Worm (Caenorhabditis elegans) whole organism, young adult: ENCODE results near the gene T04A8.13.

Experiments
- C06A6.2 ChIP-seq: fragments of 200-800 bp; sonication (Bioruptor generic); conservative IDR thresholded peaks from 2 replicates; pipeline ENCODE4 v1.3.6; 2022; ENCODE audit warnings: missing genetic modification characterization, missing compliant biosample characterization
- C17E4.6 ChIP-seq: fragments of 200-800 bp; sonication (Bioruptor generic); IDR thresholded peaks from 2 replicates; pipeline ENCODE4 v1.3.6; 2022; ENCODE audit warnings: missing genetic modification reagents, missing genetic modification characterization, missing compliant biosample characterization
- F22D6.2 ChIP-seq: sonication (generic microtip); optimal IDR thresholded peaks from 2 replicates; lab custom pipeline; 2016; ENCODE audit warnings: mild to moderate bottlenecking, missing genetic modification characterization, missing compliant biosample characterization
- F33H1.4 ChIP-seq: fragments of 200-800 bp; sonication (Bioruptor generic); IDR thresholded peaks from 2 replicates; pipeline ENCODE4 v1.3.6; 2022; ENCODE audit warnings: missing genetic modification reagents, missing genetic modification characterization, missing compliant biosample characterization
- T07F8.4 ChIP-seq: sonication (generic microtip); optimal IDR thresholded peaks from 2 replicates; lab custom pipeline; 2016; ENCODE audit warnings: mild to moderate bottlenecking, missing genetic modification characterization, moderate library complexity, missing compliant biosample characterization
- Y53F4B.3 ChIP-seq: fragments of 200-800 bp; sonication (Bioruptor generic); IDR thresholded peaks from 2 replicates; pipeline ENCODE4 v1.3.6; 2022; ENCODE audit warnings: missing genetic modification reagents, missing genetic modification characterization, missing compliant biosample characterization
- Y56A3A.18 ChIP-seq: fragments of 200-800 bp; sonication (Bioruptor generic); IDR thresholded peaks from 2 replicates; pipeline ENCODE4 v1.3.6; 2022; ENCODE audit warnings: missing genetic modification reagents, missing genetic modification characterization, missing compliant biosample characterization
- Y67H2A.10 ChIP-seq: fragments of 200-800 bp; sonication (Bioruptor generic); conservative IDR thresholded peaks from 2 replicates; pipeline ENCODE4 v1.3.6; 2022; ENCODE audit warnings: missing genetic modification reagents, missing genetic modification characterization, missing compliant biosample characterization
- Y79H2A.3 ChIP-seq: fragments of 200-800 bp; sonication (Bioruptor generic); conservative IDR thresholded peaks from 2 replicates; pipeline ENCODE4 v1.3.6; 2022; ENCODE audit warnings: missing genetic modification reagents, missing genetic modification characterization, missing compliant biosample characterization
- ZK185.1 ChIP-seq: sonication (generic microtip); optimal IDR thresholded peaks from 2 replicates; lab custom pipeline; 2016; ENCODE audit warnings: mild to moderate bottlenecking, missing genetic modification characterization, missing compliant biosample characterization; ENCODE audit not compliant: poor library complexity, severe bottlenecking
- aptf-3 ChIP-seq: fragments of 200-800 bp; sonication (Bioruptor generic); IDR thresholded peaks from 2 replicates; pipeline ENCODE4 v1.3.6; 2022; ENCODE audit warnings: missing genetic modification characterization, missing compliant biosample characterization
- attf-5 ChIP-seq: fragments of 200-800 bp; sonication (Bioruptor generic); optimal IDR thresholded peaks from 2 replicates; lab custom pipeline; 2018; ENCODE audit warnings: mild to moderate bottlenecking, missing genetic modification characterization, missing compliant biosample characterization
- attf-6 ChIP-seq: fragments of 200-800 bp; sonication (Bioruptor generic); IDR thresholded peaks from 2 replicates; pipeline ENCODE4 v1.3.6; 2022; ENCODE audit warnings: missing genetic modification reagents, missing genetic modification characterization, missing compliant biosample characterization
- bed-2 ChIP-seq: fragments of 200-800 bp; sonication (Bioruptor generic); IDR thresholded peaks from 2 replicates; pipeline ENCODE4 v1.3.6; 2022; ENCODE audit warnings: missing genetic modification reagents, missing genetic modification characterization, missing compliant biosample characterization
- ceh-27 ChIP-seq: fragments of 200-800 bp; sonication (Bioruptor generic); optimal IDR thresholded peaks from 2 replicates; lab custom pipeline; 2018; ENCODE audit warnings: mild to moderate bottlenecking, missing genetic modification characterization, moderate library complexity, missing compliant biosample characterization
- ceh-40 ChIP-seq: fragments of 200-800 bp; sonication (Bioruptor generic); IDR thresholded peaks from 2 replicates; pipeline ENCODE4 v1.3.6; 2022; ENCODE audit warnings: missing genetic modification characterization, missing compliant biosample characterization
- ceh-58 ChIP-seq: fragments of 200-800 bp; sonication (Bioruptor generic); IDR thresholded peaks from 2 replicates; pipeline ENCODE4 v1.3.6; 2022; ENCODE audit warnings: missing genetic modification characterization, missing compliant biosample characterization
- ceh-79 ChIP-seq: sonication (generic microtip); optimal IDR thresholded peaks from 2 replicates; lab custom pipeline; 2017; ENCODE audit warnings: mild to moderate bottlenecking, missing genetic modification characterization, missing compliant biosample characterization
- chd-7 ChIP-seq: sonication (generic microtip); optimal IDR thresholded peaks from 2 replicates; lab custom pipeline; 2016; ENCODE audit warnings: mild to moderate bottlenecking, missing genetic modification characterization, moderate library complexity, missing compliant biosample characterization
- die-1 ChIP-seq: sonication (generic microtip); optimal IDR thresholded peaks from 2 replicates; lab custom pipeline; 2016; ENCODE audit warnings: missing genotype, mild to moderate bottlenecking, missing genetic modification characterization, missing compliant biosample characterization
- ekl-4 ChIP-seq: fragments of 200-800 bp; sonication (Bioruptor generic); IDR thresholded peaks from 2 replicates; pipeline ENCODE4 v1.3.6; 2022; ENCODE audit warnings: missing genetic modification reagents, missing genetic modification characterization, missing compliant biosample characterization
- hmg-1.2 ChIP-seq: fragments of 200-800 bp; sonication (Bioruptor generic); IDR thresholded peaks from 2 replicates; pipeline ENCODE4 v1.3.6; 2022; ENCODE audit warnings: missing genetic modification reagents, missing genetic modification characterization, missing compliant biosample characterization
- hmg-20 ChIP-seq: fragments of 200-800 bp; sonication (Bioruptor generic); IDR thresholded peaks from 2 replicates; pipeline ENCODE4 v1.3.6; 2022; ENCODE audit warnings: missing genetic modification reagents, missing genetic modification characterization, missing compliant biosample characterization
- hrde-1 ChIP-seq: sonication (generic microtip); optimal IDR thresholded peaks from 2 replicates; lab custom pipeline; 2016; ENCODE audit warnings: missing genetic modification characterization, mild to moderate bottlenecking, missing compliant biosample characterization, moderate library complexity, missing genotype, missing genetic modification reagents, borderline replicate concordance
- lin-35 ChIP-seq, 3 experiments: fragments of 150-350 bp in 2 of 3; sonication (generic microtip) in 1 of 3; optimal IDR thresholded peaks; 2 replicates each; lab custom pipeline; 2014 to 2018; ENCODE audit warnings: missing biosample characterization in 3 of 3, missing genetic modification characterization in 3 of 3, missing genetic modification reagents in 3 of 3
- lin-54 ChIP-seq: fragments of 200-800 bp; sonication (Bioruptor generic); optimal IDR thresholded peaks from 2 replicates; lab custom pipeline; 2018; ENCODE audit warnings: mild to moderate bottlenecking, missing genetic modification characterization, missing compliant biosample characterization
- lir-1 ChIP-seq: fragments of 200-800 bp; sonication (Bioruptor generic); conservative IDR thresholded peaks from 2 replicates; pipeline ENCODE4 v1.3.6; 2022; ENCODE audit warnings: missing genetic modification reagents, missing genetic modification characterization, missing compliant biosample characterization
- nhr-80 ChIP-seq: sonication (generic microtip); optimal IDR thresholded peaks from 2 replicates; lab custom pipeline; 2016; ENCODE audit warnings: missing genetic modification characterization, missing compliant biosample characterization
- rcor-1 ChIP-seq: fragments of 200-800 bp; sonication (Bioruptor generic); IDR thresholded peaks from 2 replicates; pipeline ENCODE4 v1.3.6; 2022; ENCODE audit warnings: missing genetic modification reagents, missing genetic modification characterization, missing compliant biosample characterization
- rpc-1 ChIP-seq, 2 experiments: fragments of 150-350 bp in 1 of 2; sonication (generic microtip) in 1 of 2; optimal IDR thresholded peaks; 2 replicates each; lab custom pipeline; 2014 to 2018; ENCODE audit warnings: missing biosample characterization in 1 of 2, missing genetic modification characterization in 1 of 2, missing genetic modification reagents in 1 of 2, missing genotype in 1 of 2
- sdz-38 ChIP-seq: sonication (generic microtip); optimal IDR thresholded peaks from 2 replicates; lab custom pipeline; 2016; ENCODE audit warnings: missing genotype, missing genetic modification characterization, missing compliant biosample characterization
- ztf-26 ChIP-seq: sonication (generic microtip); optimal IDR thresholded peaks from 2 replicates; lab custom pipeline; 2017; ENCODE audit warnings: missing genetic modification characterization, missing compliant biosample characterization
- ztf-3 ChIP-seq: fragments of 200-800 bp; sonication (Bioruptor generic); optimal IDR thresholded peaks from 2 replicates; lab custom pipeline; 2018; ENCODE audit warnings: mild to moderate bottlenecking, missing genetic modification characterization, missing compliant biosample characterization

Gene T04A8.13

ce11 chrIII:4665272-4665671 lies 41.5 kb upstream of the T04A8.13 start, which contains the start of gene T23F11.4:
TSS of gene T23F11.4 (minus strand) at chrIII:4665372.
- TF ChIP-seq Y53F4B.3 (GFP tag; lab: Robert Waterston, UW), result no peak
- no peak for TF ChIP-seq ztf-3 (GFP tag; lab: Kevin White, UChicago)
- no peak for TF ChIP-seq lin-35 (GFP tag; optimal IDR thresholded peaks at IDR 0.05; lab: Kevin White, UChicago)
- no peak for TF ChIP-seq ceh-79 (tag; lab: Kevin White, UChicago)
- no peak for TF ChIP-seq F22D6.2 (tag; lab: Kevin White, UChicago)
- no peak for TF ChIP-seq rpc-1 (optimal IDR thresholded peaks at IDR 0.05; lab: Kevin White, UChicago)
- TF ChIP-seq rpc-1 (tag; optimal IDR thresholded peaks at IDR 0.05; lab: Kevin White, UChicago), result no peak
- no peak for TF ChIP-seq attf-6 (GFP tag; lab: Robert Waterston, UW)
- no peak for TF ChIP-seq die-1 (tag; lab: Kevin White, UChicago)
- no peak for TF ChIP-seq sdz-38 (tag; lab: Kevin White, UChicago)
- no peak for TF ChIP-seq attf-5
- no peak for TF ChIP-seq rcor-1 (GFP tag; lab: Robert Waterston, UW)
- no peak for TF ChIP-seq F33H1.4 (GFP tag; lab: Robert Waterston, UW)
- TF ChIP-seq T07F8.4 (tag; lab: Kevin White, UChicago), result no peak
- TF ChIP-seq ztf-26 (tag; lab: Kevin White, UChicago), result no peak
- TF ChIP-seq, all 124 proteins: peak for 0

DNA sequence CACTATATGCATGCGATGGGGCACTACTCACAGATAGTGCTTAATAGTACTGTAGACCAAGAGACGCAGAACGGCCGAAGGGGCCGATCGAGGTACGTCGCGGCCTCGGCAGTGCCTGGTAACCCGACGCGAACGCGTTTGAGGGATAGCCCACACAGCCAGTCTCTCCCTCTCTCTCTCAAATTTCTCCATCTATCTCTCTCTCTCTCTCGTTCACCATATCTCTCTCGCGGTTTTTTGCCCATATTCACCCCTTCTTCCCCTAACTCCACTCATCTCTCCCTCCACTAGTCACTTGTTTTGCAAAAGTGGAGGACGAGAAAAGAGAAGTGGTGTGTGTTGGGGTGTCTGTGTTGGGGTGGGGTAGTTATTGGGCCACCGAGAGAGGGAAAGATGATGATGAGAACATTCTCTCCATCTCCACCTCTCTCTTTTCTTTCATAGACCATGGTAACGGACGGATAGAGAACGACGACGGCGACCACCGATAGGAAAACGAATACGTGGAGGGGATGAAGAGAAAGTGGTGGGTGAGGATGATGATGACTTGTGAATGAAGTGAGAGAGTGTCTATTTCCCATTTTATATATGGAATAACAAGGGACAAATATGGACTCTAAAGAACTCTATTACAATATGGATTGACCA lies 39.9 kb upstream of the T04A8.13 start:
- TF ChIP-seq hmg-20 (no peak), hmg-1.2 (GFP tag; lab: Robert Waterston, UW) (peak; percentile 54; the same call in 1 of the 2 replicates), aptf-3 (GFP tag; lab: Robert Waterston, UW) (no peak), Y67H2A.10 (no peak), attf-5 (peak; percentile 6), lin-54 (GFP tag; lab: Kevin White, UChicago) (no peak), Y79H2A.3 (no peak), ZK185.1 (tag; lab: Kevin White, UChicago) (no peak), Y56A3A.18 (GFP tag; lab: Robert Waterston, UW) (no peak), chd-7 (no peak), bed-2 (GFP tag; lab: Robert Waterston, UW) (no peak), ceh-40 (GFP tag; lab: Robert Waterston, UW) (no peak), ceh-27 (GFP tag; lab: Kevin White, UChicago) (peak; percentile 86), lir-1 (GFP tag; lab: Robert Waterston, UW) (peak; percentile 26; the same call in 1 of the 2 replicates)

DNA sequence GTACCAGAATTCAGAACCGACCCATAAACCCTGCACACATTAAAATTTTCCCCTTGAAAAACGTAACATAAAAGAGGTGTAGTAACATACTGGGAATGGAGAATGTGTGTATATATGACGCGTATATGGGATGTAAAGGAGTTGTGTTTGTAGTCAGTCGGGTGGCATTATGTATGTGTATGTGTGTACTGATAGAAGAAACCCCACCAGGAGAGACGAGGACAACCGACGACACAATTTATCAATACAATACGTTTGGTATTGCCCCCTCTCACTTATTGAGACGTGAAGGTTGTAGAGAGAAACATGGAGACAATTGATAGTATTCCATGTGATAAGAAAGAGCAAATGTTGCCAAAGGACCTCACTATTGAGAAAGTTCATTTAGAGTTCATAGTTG lies 38.7 kb upstream of the T04A8.13 start:
- TF ChIP-seq nhr-80 (tag; lab: Kevin White, UChicago), result peak; percentile 23
- no peak for TF ChIP-seq C17E4.6 (GFP tag; lab: Robert Waterston, UW)

- TF ChIP-seq C06A6.2 (GFP tag; lab: Robert Waterston, UW) (no peak), lir-1 (GFP tag; lab: Robert Waterston, UW) (no peak), ceh-58 (GFP tag; lab: Robert Waterston, UW) (no peak), hrde-1 (tag; lab: Kevin White, UChicago) (no peak), lin-35 (GFP tag; optimal IDR thresholded peaks at IDR 0.05; lab: Kevin White, UChicago) (no peak), ekl-4 (GFP tag; lab: Robert Waterston, UW) (no peak)
Observed at ce11 chrIII:4671491-4671890, 35.3 kb upstream of the T04A8.13 start, which contains the start of gene T23F11.11. TSS of gene T23F11.11 (minus strand) at chrIII:4671591.
